Worm (Caenorhabditis elegans) whole organism, L4 larva: ENCODE data around the gene K02E10.7.

Source experiments
- T20F7.1 ChIP-seq: fragments of 200-800 bp; sonication (Bioruptor generic); optimal IDR thresholded peaks from 2 replicates; lab custom pipeline; 2018; ENCODE audit warnings: mild to moderate bottlenecking, missing genetic modification characterization, missing compliant biosample characterization
- Y48G9A.11 ChIP-seq: fragments of 200-800 bp; sonication (Bioruptor generic); IDR thresholded peaks from 2 replicates; pipeline ENCODE4 v1.3.6; 2022; ENCODE audit warnings: missing genetic modification reagents, missing genetic modification characterization, missing compliant biosample characterization
- aha-1 ChIP-seq: fragments of 150-350 bp; peaks from one replicate; lab custom pipeline; 2014; ENCODE audit warnings: missing biosample characterization, missing genetic modification characterization
- ama-1 ChIP-seq: fragments of 150-350 bp; optimal IDR thresholded peaks from 2 replicates; lab custom pipeline; 2014; ENCODE audit warnings: inconsistent platforms, mixed read lengths
- attf-4 ChIP-seq: sonication (generic microtip); optimal IDR thresholded peaks from 3 replicates; lab custom pipeline; 2017; ENCODE audit warnings: missing biosample characterization, missing genetic modification characterization
- ceh-28 ChIP-seq: fragments of 150-350 bp; optimal IDR thresholded peaks from 2 replicates; lab custom pipeline; 2014; ENCODE audit warnings: missing biosample characterization, missing genetic modification reagents, missing genetic modification characterization
- ceh-44 ChIP-seq: fragments of 200-800 bp; sonication (Bioruptor generic); IDR thresholded peaks from 2 replicates; pipeline ENCODE4 v1.3.6; 2022; ENCODE audit warnings: missing genetic modification reagents, missing genetic modification characterization, missing compliant biosample characterization
- ces-1 ChIP-seq: fragments of 150-350 bp; sonication (generic microtip); optimal IDR thresholded peaks from 4 replicates; lab custom pipeline; 2014; ENCODE audit warnings: missing biosample characterization, missing genetic modification reagents, missing genetic modification characterization
- ctbp-1 ChIP-seq: fragments of 200-800 bp; sonication (Bioruptor generic); IDR thresholded peaks from 2 replicates; pipeline ENCODE4 v1.3.6; 2022; ENCODE audit warnings: missing genetic modification reagents, missing genetic modification characterization, missing compliant biosample characterization
- daf-12 ChIP-seq: fragments of 150-350 bp; optimal IDR thresholded peaks from 2 replicates; lab custom pipeline; 2014; ENCODE audit warnings: missing biosample characterization, missing genetic modification reagents, missing genetic modification characterization
- daf-16 ChIP-seq, 3 experiments: sonication (generic microtip); optimal IDR thresholded peaks; 2 replicates each; lab custom pipeline; 2016 to 2017; ENCODE audit warnings: missing genetic modification characterization in 3 of 3, missing genetic modification reagents in 3 of 3, mild to moderate bottlenecking in 2 of 3, missing compliant biosample characterization in 2 of 3, missing biosample characterization in 1 of 3, moderate library complexity in 1 of 3
- daf-19 ChIP-seq: fragments of 200-800 bp; sonication (Bioruptor generic); conservative IDR thresholded peaks from 2 replicates; pipeline ENCODE4 v1.3.6; 2022; ENCODE audit warnings: missing genetic modification characterization, missing compliant biosample characterization
- dmd-6 ChIP-seq: fragments of 200-800 bp; sonication (Bioruptor generic); IDR thresholded peaks from 2 replicates; pipeline ENCODE4 v1.3.6; 2022; ENCODE audit warnings: missing genetic modification reagents, missing genetic modification characterization, missing compliant biosample characterization
- dve-1 ChIP-seq: sonication (generic microtip); optimal IDR thresholded peaks from 2 replicates; lab custom pipeline; 2017; ENCODE audit warnings: antibody characterized with exemption, mild to moderate bottlenecking, missing genetic modification characterization, missing compliant biosample characterization; ENCODE audit not compliant: insufficient read depth
- gei-8 ChIP-seq: fragments of 200-800 bp; sonication (Bioruptor generic); optimal IDR thresholded peaks from 2 replicates; lab custom pipeline; 2018; ENCODE audit warnings: mild to moderate bottlenecking, missing genetic modification characterization, missing compliant biosample characterization
- hif-1 ChIP-seq, 2 experiments: sonication (generic microtip); optimal IDR thresholded peaks; 2 replicates each; lab custom pipeline; 2016 to 2017; ENCODE audit warnings: missing compliant biosample characterization in 2 of 2, missing genetic modification characterization in 2 of 2, missing genetic modification reagents in 2 of 2, missing genotype in 2 of 2, mild to moderate bottlenecking in 1 of 2
- hlh-11 ChIP-seq: fragments of 200-800 bp; sonication (Bioruptor generic); optimal IDR thresholded peaks from 2 replicates; lab custom pipeline; 2018; ENCODE audit warnings: mild to moderate bottlenecking, missing genetic modification characterization, missing compliant biosample characterization
- hlh-30 ChIP-seq: sonication (generic microtip); optimal IDR thresholded peaks from 2 replicates; lab custom pipeline; 2017; ENCODE audit warnings: antibody characterized with exemption, mild to moderate bottlenecking, missing genetic modification characterization, missing compliant biosample characterization; ENCODE audit not compliant: insufficient read depth
- lim-7 ChIP-seq: fragments of 200-800 bp; sonication (Bioruptor generic); IDR thresholded peaks from 2 replicates; pipeline ENCODE4 v1.3.6; 2022; ENCODE audit warnings: missing genetic modification characterization, missing compliant biosample characterization
- lin-15B ChIP-seq: fragments of 150-350 bp; sonication (generic microtip); optimal IDR thresholded peaks from 3 replicates; lab custom pipeline; 2014; ENCODE audit warnings: missing biosample characterization, missing genetic modification characterization
- lin-29 ChIP-seq: fragments of 200-800 bp; sonication (Bioruptor generic); IDR thresholded peaks from 2 replicates; pipeline ENCODE4 v1.3.6; 2022; ENCODE audit warnings: missing genetic modification reagents, missing genetic modification characterization, missing compliant biosample characterization
- lin-39 ChIP-seq: fragments of 150-350 bp; optimal IDR thresholded peaks from 2 replicates; lab custom pipeline; 2014; ENCODE audit warnings: missing biosample characterization, missing genetic modification reagents, missing genetic modification characterization
- lsy-2 ChIP-seq, 2 experiments: fragments of 150-350 bp in 1 of 2; sonication (generic microtip) in 1 of 2; optimal IDR thresholded peaks; 2 replicates each; lab custom pipeline; 2014 to 2017; ENCODE audit warnings: missing biosample characterization in 2 of 2, missing genetic modification characterization in 2 of 2
- mxl-2 ChIP-seq: fragments of 200-800 bp; sonication (Bioruptor generic); conservative IDR thresholded peaks from 2 replicates; pipeline ENCODE4 v1.3.6; 2022; ENCODE audit warnings: missing genetic modification reagents, missing genetic modification characterization, missing compliant biosample characterization
- mxl-3 ChIP-seq: fragments of 200-800 bp; sonication (Bioruptor generic); optimal IDR thresholded peaks from 2 replicates; lab custom pipeline; 2018; ENCODE audit warnings: mild to moderate bottlenecking, missing genetic modification characterization, missing compliant biosample characterization
- nhr-102 ChIP-seq: sonication (generic microtip); optimal IDR thresholded peaks from 2 replicates; lab custom pipeline; 2016; ENCODE audit warnings: mild to moderate bottlenecking, missing genetic modification characterization, moderate library complexity, missing compliant biosample characterization
- nhr-237 ChIP-seq: sonication (generic microtip); optimal IDR thresholded peaks from 2 replicates; lab custom pipeline; 2017; ENCODE audit warnings: missing biosample characterization, missing genetic modification characterization
- nhr-28 ChIP-seq: fragments of 150-350 bp; optimal IDR thresholded peaks from 2 replicates; lab custom pipeline; 2014; ENCODE audit warnings: missing biosample characterization, missing genetic modification characterization
- nhr-6 ChIP-seq: fragments of 150-350 bp; optimal IDR thresholded peaks from 2 replicates; lab custom pipeline; 2014; ENCODE audit warnings: missing biosample characterization, missing genetic modification characterization
- pha-4 ChIP-seq, 2 experiments: fragments of 150-350 bp in 1 of 2; fragments of 200-800 bp in 1 of 2; sonication (Bioruptor generic) in 1 of 2; IDR thresholded peaks in 1 of 2; optimal IDR thresholded peaks in 1 of 2; 2 replicates each; pipeline versions ENCODE4 v1.3.6 to Lab custom; 2014 to 2022; ENCODE audit warnings: missing genetic modification characterization in 2 of 2, missing genetic modification reagents in 2 of 2, missing biosample characterization in 1 of 2, missing compliant biosample characterization in 1 of 2
- pqm-1 ChIP-seq: sonication (generic microtip); optimal IDR thresholded peaks from 2 replicates; lab custom pipeline; 2017; ENCODE audit warnings: missing biosample characterization, missing genetic modification characterization
- spr-1 ChIP-seq: sonication (generic microtip); optimal IDR thresholded peaks from 2 replicates; lab custom pipeline; 2016; ENCODE audit warnings: mild to moderate bottlenecking, missing genetic modification characterization, missing compliant biosample characterization
- spr-3 ChIP-seq: fragments of 200-800 bp; sonication (Bioruptor generic); optimal IDR thresholded peaks from 2 replicates; lab custom pipeline; 2018; ENCODE audit warnings: mild to moderate bottlenecking, missing genetic modification characterization, missing compliant biosample characterization
- unc-130 ChIP-seq: sonication (generic microtip); optimal IDR thresholded peaks from 2 replicates; lab custom pipeline; 2016; ENCODE audit warnings: missing genetic modification reagents, missing genetic modification characterization, missing compliant biosample characterization
- unc-39 ChIP-seq: sonication (generic microtip); optimal IDR thresholded peaks from 2 replicates; lab custom pipeline; 2017; ENCODE audit warnings: missing biosample characterization, missing genetic modification characterization
- zfp-3 ChIP-seq: fragments of 200-800 bp; sonication (Bioruptor generic); conservative IDR thresholded peaks from 2 replicates; pipeline ENCODE4 v1.3.6; 2022; ENCODE audit warnings: missing genetic modification reagents, missing genetic modification characterization, missing compliant biosample characterization
- ztf-7 ChIP-seq: fragments of 150-350 bp; optimal IDR thresholded peaks from 2 replicates; lab custom pipeline; 2014; ENCODE audit warnings: missing biosample characterization, missing genetic modification characterization

Gene K02E10.7

ce11 chrX:2482622-2483021 lies 25.7 kb downstream of the K02E10.7 start, which contains the start of gene K02E10.6:
TSS of gene K02E10.6 (minus strand) at chrX:2482770.
- TF ChIP-seq pqm-1 (tag; lab: Kevin White, UChicago) (peak; percentile 5), spr-3 (GFP tag; lab: Kevin White, UChicago) (no peak), hlh-30 (tag; lab: Kevin White, UChicago) (peak; percentile 42), aha-1 (tag; lab: Kevin White, UChicago) (peak; percentile 75), dve-1 (peak; percentile 29), hlh-11 (tag; lab: Kevin White, UChicago) (peak; percentile 39), pha-4 (GFP tag; IDR thresholded peaks at IDR 0.05; lab: Robert Waterston, UW) (no peak), pha-4 (tag; optimal IDR thresholded peaks at IDR 0.05; lab: Kevin White, UChicago) (peak; percentile 53), ces-1 (no peak), nhr-6 (tag; lab: Kevin White, UChicago) (peak; percentile 64), daf-16 (GFP tag; optimal IDR thresholded peaks at IDR 0.05; lab: Kevin White, UChicago) (no peak), daf-16 (tag; optimal IDR thresholded peaks at IDR 0.05; lab: Kevin White, UChicago) (peak; percentile 66), Y48G9A.11 (GFP tag; lab: Robert Waterston, UW) (no peak), dmd-6 (0 out of 2 replicates have a peak, but pooled peaks have one; percentile 10), lim-7 (GFP tag; lab: Robert Waterston, UW) (no peak)

DNA sequence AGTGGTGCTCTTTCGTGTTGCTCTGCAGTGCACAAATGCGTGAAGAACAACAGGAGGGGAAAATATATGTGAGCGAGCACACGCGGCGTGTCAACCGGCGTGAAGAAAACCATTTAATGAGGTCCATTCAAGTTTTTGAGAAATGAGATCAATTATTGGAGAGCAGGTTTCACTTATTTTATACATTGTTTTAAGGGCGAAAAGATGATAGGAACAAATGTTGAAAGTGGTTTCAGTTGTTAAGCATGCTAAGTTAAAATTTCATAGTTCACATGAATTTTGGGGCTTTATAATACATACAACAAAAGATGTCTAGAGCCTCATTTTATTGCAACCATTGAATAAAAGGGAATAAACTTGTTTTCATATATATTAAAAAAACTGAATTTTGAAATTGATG lies 29.5 kb downstream of the K02E10.7 start, which contains the start of gene K02E10.5:
Gene K02E10.5, minus strand, starts transcription at position 101 of the 400 bp plus-strand sequence.
- TF ChIP-seq mxl-3 (GFP tag; lab: Kevin White, UChicago): no peak
- no peak for TF ChIP-seq ceh-44
- TF ChIP-seq ama-1: no peak
- TF ChIP-seq dve-1: no peak
- TF ChIP-seq aha-1 (tag; lab: Kevin White, UChicago): no peak
- no peak for TF ChIP-seq ceh-28 (tag; lab: Kevin White, UChicago)
- TF ChIP-seq unc-130 (GFP tag; lab: Kevin White, UChicago): no peak
- no peak for TF ChIP-seq daf-19 (GFP tag; lab: Robert Waterston, UW)
- no peak for TF ChIP-seq unc-39 (tag; lab: Kevin White, UChicago)
- no peak for TF ChIP-seq lin-15B (tag; lab: Kevin White, UChicago)
- TF ChIP-seq dmd-6: no peak
- no peak for TF ChIP-seq ztf-7 (tag; lab: Kevin White, UChicago)
- no peak for TF ChIP-seq zfp-3 (GFP tag; lab: Robert Waterston, UW)
- no peak for TF ChIP-seq nhr-237 (tag; lab: Kevin White, UChicago)
- TF ChIP-seq spr-1 (tag; lab: Kevin White, UChicago): no peak
- TF ChIP-seq gei-8 (GFP tag; lab: Kevin White, UChicago): no peak

ce11 chrX:2475873-2476272 lies 32.5 kb downstream of the K02E10.7 start, which contains the start of gene R04B3.3:
TSS of gene R04B3.3 (minus strand) at chrX:2475973.
- TF ChIP-seq lsy-2 (tag; optimal IDR thresholded peaks at IDR 0.05; lab: Kevin White, UChicago) (no peak), attf-4 (tag; lab: Kevin White, UChicago) (no peak), ctbp-1 (no peak), dmd-6 (no peak), lin-29 (GFP tag; lab: Robert Waterston, UW) (no peak), nhr-102 (tag; lab: Kevin White, UChicago) (no peak), mxl-2 (GFP tag; lab: Robert Waterston, UW) (no peak), T20F7.1 (GFP tag; lab: Kevin White, UChicago) (no peak), nhr-28 (tag; lab: Kevin White, UChicago) (no peak), ama-1 (no peak), lin-39 (no peak), hif-1 (tag; optimal IDR thresholded peaks at IDR 0.05; lab: Kevin White, UChicago) (no peak), daf-12 (tag; lab: Kevin White, UChicago) (no peak)
